Worm (Caenorhabditis elegans) whole organism, early embryonic: ENCODE measurements around the gene C17H12.2.

ENCODE experiments used
- ama-1 ChIP-seq: fragments of 150-350 bp; optimal IDR thresholded peaks from 2 replicates; lab custom pipeline; 2014
- ceh-13 ChIP-seq: fragments of 200-800 bp; sonication (Bioruptor generic); optimal IDR thresholded peaks from 2 replicates; lab custom pipeline; 2018; ENCODE audit warnings: mild to moderate bottlenecking, missing genetic modification characterization, missing compliant biosample characterization

DNA sequence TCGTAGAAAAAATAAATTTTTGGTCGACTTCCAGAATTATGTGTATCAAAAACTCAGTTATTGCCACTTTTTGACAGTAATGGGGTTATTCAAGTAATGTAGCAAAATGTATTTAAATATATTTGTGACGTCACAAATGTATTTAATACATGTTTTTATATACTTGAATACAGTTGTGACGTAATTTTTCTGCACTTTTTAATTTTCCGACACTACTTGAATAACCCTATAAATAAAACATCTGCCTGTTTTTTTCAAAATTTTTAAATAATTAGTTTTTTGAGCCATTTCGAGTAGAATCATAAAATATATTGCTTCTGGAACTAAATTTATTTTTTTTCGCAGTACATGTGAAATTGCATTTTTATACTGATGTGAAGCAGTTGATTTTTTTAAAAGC lies 13.0 kb upstream of the C17H12.2 start:
- no peak for TF ChIP-seq ama-1
- no peak for TF ChIP-seq ceh-13 (GFP tag; lab: Kevin White, UChicago)
